Fruit fly (Drosophila melanogaster) whole organism, pupa: ENCODE data around the gene Cdc23.

Experiments used
- CG10348 ChIP-seq: fragments of 200-800 bp; sonication (Bioruptor generic); IDR thresholded peaks from 2 replicates; pipeline ENCODE4 v1.3.6; 2022; ENCODE audit warnings: missing biosample characterization, missing genetic modification characterization
- CG14655 ChIP-seq: fragments of 200-800 bp; sonication (Bioruptor generic); optimal IDR thresholded peaks from 3 replicates; lab custom pipeline; 2017; ENCODE audit warnings: mild to moderate bottlenecking, missing biosample characterization, missing genetic modification reagents, missing genetic modification characterization
- CG15710 ChIP-seq: fragments of 200-800 bp; sonication (Bioruptor generic); optimal IDR thresholded peaks from 2 replicates; lab custom pipeline; 2018; ENCODE audit warnings: missing biosample characterization, mild to moderate bottlenecking, missing genetic modification characterization, moderate library complexity
- CG8159 ChIP-seq: fragments of 200-800 bp; sonication (Bioruptor generic); optimal IDR thresholded peaks from 3 replicates; lab custom pipeline; 2018; ENCODE audit warnings: missing biosample characterization, mild to moderate bottlenecking, missing genetic modification characterization, moderate library complexity
- CG8301 ChIP-seq: fragments of 200-800 bp; sonication (Bioruptor generic); optimal IDR thresholded peaks from 2 replicates; lab custom pipeline; 2018; ENCODE audit warnings: missing biosample characterization, mild to moderate bottlenecking, missing genetic modification characterization
- CG9948 ChIP-seq: fragments of 200-800 bp; sonication (Bioruptor generic); optimal IDR thresholded peaks from 2 replicates; lab custom pipeline; 2018; ENCODE audit warnings: missing biosample characterization, mild to moderate bottlenecking, missing genetic modification characterization, moderate library complexity
- D1 ChIP-seq: fragments of 200-800 bp; sonication (Bioruptor generic); optimal IDR thresholded peaks from 2 replicates; lab custom pipeline; 2018; ENCODE audit warnings: missing biosample characterization, mild to moderate bottlenecking, missing genetic modification characterization, moderate library complexity
- EcR ChIP-seq: fragments of 200-800 bp; sonication (Bioruptor generic); optimal IDR thresholded peaks from 3 replicates; lab custom pipeline; 2019; ENCODE audit warnings: missing biosample characterization, missing genetic modification characterization, mild to moderate bottlenecking, moderate library complexity, missing genetic modification reagents
- Ets98B ChIP-seq: fragments of 200-800 bp; sonication (Bioruptor generic); IDR thresholded peaks from 2 replicates; pipeline ENCODE4 v1.3.6; 2022; ENCODE audit warnings: missing biosample characterization, missing genetic modification characterization
- fd96Ca ChIP-seq: fragments of 200-800 bp; sonication (Bioruptor generic); IDR thresholded peaks from 3 replicates; pipeline ENCODE4 v1.3.6; 2022; ENCODE audit warnings: missing biosample characterization, missing genetic modification characterization
- rn ChIP-seq: fragments of 200-800 bp; sonication (Bioruptor generic); IDR thresholded peaks from 2 replicates; pipeline ENCODE4 v1.3.6; 2022; ENCODE audit warnings: missing biosample characterization, missing genetic modification characterization

- TF ChIP-seq Ets98B (GFP tag; lab: Robert Waterston, UW), result no peak
- no peak for TF ChIP-seq EcR (GFP tag; lab: Kevin White, UChicago)
- TF ChIP-seq fd96Ca (GFP tag; lab: Robert Waterston, UW), result no peak
- TF ChIP-seq CG14655, result no peak
- peak; percentile 42 for TF ChIP-seq CG8159 (tag; lab: Kevin White, UChicago)
- TF ChIP-seq CG10348 (GFP tag; lab: Robert Waterston, UW), result no peak
- TF ChIP-seq D1 (tag; lab: Kevin White, UChicago), result no peak
- no peak for TF ChIP-seq CG9948 (tag; lab: Kevin White, UChicago)
- TF ChIP-seq CG15710 (tag; lab: Kevin White, UChicago), result peak; percentile 35
- no peak for TF ChIP-seq CG8301
- no peak for TF ChIP-seq rn
These were observed 27.6 kb downstream of the Cdc23 start for dm6 chr2L:20486752-20487141.
